Fruit fly (Drosophila melanogaster): ENCODE measurements around the gene CG14042.

The CG14042 gene

dm6 chr2L:5003670-5004453, 33.6 kb upstream of the CG14042 start:
- TF ChIP-seq CTCF (optimal IDR thresholded peaks at IDR 0.05), result peak in 1 of 2 experiments; percentile 56
- no peak for TF ChIP-seq CG8478 (optimal IDR thresholded peaks at IDR 0.05)

dm6 chr2L:5004677-5005463, 32.6 kb upstream of the CG14042 start:
- TF ChIP-seq CG8478 (optimal IDR thresholded peaks at IDR 0.05) (no peak), CTCF (optimal IDR thresholded peaks at IDR 0.05) (no peak)

DNA sequence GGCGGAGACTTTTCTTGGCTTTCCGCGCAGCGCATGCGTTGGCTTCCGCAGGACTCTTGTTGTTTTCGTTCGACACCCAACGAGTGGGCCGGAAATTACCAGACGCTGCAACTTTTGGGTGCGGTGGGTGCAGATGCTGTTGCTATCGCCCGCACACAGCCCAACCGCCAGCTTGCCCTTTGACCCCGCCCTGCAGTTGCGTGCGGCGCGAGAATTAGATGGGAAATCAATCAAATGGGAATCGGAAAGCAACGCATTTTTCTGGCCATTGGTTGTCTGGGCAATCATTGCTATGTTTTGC, 32.1 kb upstream of the CG14042 start:
- no peak for TF ChIP-seq CTCF (optimal IDR thresholded peaks at IDR 0.05)
- TF ChIP-seq CG8478 (optimal IDR thresholded peaks at IDR 0.05), result no peak

- TF ChIP-seq CG8478 (optimal IDR thresholded peaks at IDR 0.05) (no peak), CTCF (optimal IDR thresholded peaks at IDR 0.05) (no peak)
Observed at dm6 chr2L:5006323-5006722, 31.2 kb upstream of the CG14042 start.

dm6 chr2L:5007256-5007655, 30.3 kb upstream of the CG14042 start:
- TF ChIP-seq CTCF (optimal IDR thresholded peaks at IDR 0.05), result no peak
- TF ChIP-seq CG8478 (optimal IDR thresholded peaks at IDR 0.05), result no peak

dm6 chr2L:5009306-5010030, 28.0 kb upstream of the CG14042 start, which contains the start of gene Rtnl1:
Gene Rtnl1 (minus strand): TSS chr2L:5009720.
- peak; percentile 53 to 60 for TF ChIP-seq CTCF (optimal IDR thresholded peaks at IDR 0.05)
- TF ChIP-seq CG8478 (optimal IDR thresholded peaks at IDR 0.05), result no peak

- no peak for TF ChIP-seq CG8478 (optimal IDR thresholded peaks at IDR 0.05)
- peak in 1 of 2 experiments; percentile 10 for TF ChIP-seq CTCF (optimal IDR thresholded peaks at IDR 0.05)
Observed at dm6 chr2L:5010784-5011260, 26.7 kb upstream of the CG14042 start, which contains the start of the genes CG31917, Tfb5 and SelT. Gene CG31917 (minus strand): TSS chr2L:5010834. Gene Tfb5 (minus strand): TSS chr2L:5010834. Gene SelT (plus strand): TSS chr2L:5010922.

- TF ChIP-seq CG8478 (optimal IDR thresholded peaks at IDR 0.05) (no peak), CTCF (optimal IDR thresholded peaks at IDR 0.05) (no peak)
Observed at dm6 chr2L:5020479-5020878, 17.0 kb upstream of the CG14042 start.

DNA sequence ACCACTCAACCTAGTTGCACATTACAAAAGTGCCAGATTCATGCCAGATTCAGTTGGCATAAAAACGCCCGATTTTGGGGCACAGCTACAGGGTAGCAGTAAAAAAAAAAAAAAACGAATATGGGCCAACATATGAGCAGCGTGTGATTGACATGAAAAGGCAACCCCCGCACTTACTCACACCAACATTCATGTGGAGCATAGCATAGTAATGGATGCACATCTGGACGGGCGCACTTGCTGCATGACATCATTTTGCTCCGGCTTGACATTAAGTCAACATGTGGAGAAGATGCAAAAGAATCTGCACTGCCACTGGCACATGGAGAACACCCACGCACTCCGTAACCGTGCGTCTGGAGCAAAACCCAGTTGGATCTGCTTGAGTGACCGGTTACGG, 14.9 kb upstream of the CG14042 start:
- TF ChIP-seq CG8478 (optimal IDR thresholded peaks at IDR 0.05) (no peak), CTCF (optimal IDR thresholded peaks at IDR 0.05) (no peak)

- no peak for TF ChIP-seq CTCF (optimal IDR thresholded peaks at IDR 0.05)
- TF ChIP-seq CG8478 (optimal IDR thresholded peaks at IDR 0.05), result no peak
Observed at dm6 chr2L:5025557-5025956, 12.0 kb upstream of the CG14042 start.

DNA sequence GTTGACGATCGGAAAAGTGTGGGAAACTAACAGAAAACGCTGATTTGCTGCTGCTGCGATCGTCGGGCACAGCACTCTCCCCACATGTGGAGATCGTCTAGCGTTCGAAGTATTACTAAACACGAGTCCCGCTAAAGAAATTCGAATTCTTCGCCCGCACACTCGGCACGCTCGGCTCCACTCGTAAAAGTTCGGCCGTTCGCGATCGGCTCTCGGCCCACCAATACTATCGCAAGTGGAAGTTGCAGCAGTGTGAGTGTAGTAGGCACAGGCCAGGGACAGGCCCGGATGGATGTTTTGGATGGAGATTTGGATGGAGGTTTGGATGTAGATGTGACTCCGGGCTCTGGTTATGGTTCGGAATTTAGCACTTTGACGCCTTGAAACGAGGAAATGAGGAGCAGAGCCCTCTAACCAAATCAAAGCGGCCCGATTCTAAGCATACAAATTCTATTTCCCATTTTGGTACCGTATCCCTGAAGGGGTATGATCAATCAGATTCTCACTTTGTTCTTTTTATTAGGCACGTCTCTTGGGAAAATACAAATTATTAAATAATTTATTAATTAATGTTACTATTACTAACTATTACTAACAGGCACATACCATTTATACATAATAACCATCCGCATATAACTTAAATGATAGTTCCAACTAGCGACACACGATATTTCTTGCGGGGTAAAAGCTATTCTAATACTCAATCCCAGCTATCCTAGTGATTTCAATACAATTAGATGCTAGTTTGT, 10.0 kb upstream of the CG14042 start:
- TF ChIP-seq CG8478 (optimal IDR thresholded peaks at IDR 0.05), result no peak

dm6 chr2L:5028091-5028490, 9.4 kb upstream of the CG14042 start, which contains the start of gene vkg:
Gene vkg (minus strand): TSS chr2L:5028191.
- TF ChIP-seq CG8478 (optimal IDR thresholded peaks at IDR 0.05) (no peak), CTCF (optimal IDR thresholded peaks at IDR 0.05) (no peak)

DNA sequence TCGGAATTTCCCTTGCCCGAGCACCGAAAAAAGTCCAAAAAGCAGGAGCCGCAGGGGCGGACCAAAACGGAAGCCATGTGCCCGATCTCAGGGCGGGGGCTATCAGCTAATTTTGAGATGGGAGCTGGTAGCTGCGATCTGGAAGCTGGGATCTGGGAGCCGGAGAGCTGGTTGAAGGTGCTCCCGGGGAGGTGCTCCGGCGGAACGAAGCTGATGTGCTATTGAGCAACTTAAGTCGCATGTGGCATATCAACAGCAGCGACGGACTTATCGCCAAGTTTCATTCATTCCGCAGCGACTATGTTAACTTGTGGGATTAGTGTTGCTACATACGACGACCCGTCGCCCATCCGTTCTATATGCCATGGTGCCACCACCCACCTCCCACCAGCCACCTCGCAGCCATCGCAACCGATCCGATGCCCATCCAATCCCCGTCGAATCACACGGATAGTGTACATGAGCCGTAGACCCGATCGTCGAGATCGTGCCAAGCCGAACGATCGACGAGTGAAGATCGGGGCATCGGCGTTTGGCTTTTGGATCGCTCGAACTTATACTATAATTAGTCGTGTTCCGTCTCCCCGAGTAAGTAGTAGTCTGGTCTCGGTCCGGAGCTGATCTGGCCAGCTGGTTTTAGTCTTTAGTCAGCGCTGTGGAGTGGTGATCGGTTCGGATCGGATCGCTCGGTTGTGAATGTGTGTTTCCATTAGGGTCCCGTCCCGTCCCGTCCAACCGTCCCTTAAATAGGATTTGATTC, 8.3 kb upstream of the CG14042 start, which contains the start of gene Col4a1:
Col4a1 (plus strand) TSS at position 561 of the 760 bp plus-strand sequence.
- TF ChIP-seq CG8478 (optimal IDR thresholded peaks at IDR 0.05) (no peak), CTCF (optimal IDR thresholded peaks at IDR 0.05) (no peak)

- no peak for TF ChIP-seq CTCF (optimal IDR thresholded peaks at IDR 0.05)
- no peak for TF ChIP-seq CG8478 (optimal IDR thresholded peaks at IDR 0.05)
Observed at dm6 chr2L:5029809-5030108, 7.8 kb upstream of the CG14042 start.

All from S2 (cell line).